Worm (Caenorhabditis elegans): Measurements from ENCODE around the gene rnf-121.

rnf-121 gene

ce11 chrIII:4131814-4132555, 38.8 kb downstream of the rnf-121 start:
- TF ChIP-seq nhr-20 (tag; optimal IDR thresholded peaks at IDR 0.05) (no peak), lsy-2 (tag; optimal IDR thresholded peaks at IDR 0.05) (no peak), lin-35 (GFP tag; optimal IDR thresholded peaks at IDR 0.05) (no peak), lin-14 (GFP tag; optimal IDR thresholded peaks at IDR 0.05) (peak; percentile 60), ces-1 (GFP tag; optimal IDR thresholded peaks at IDR 0.05) (peak; percentile 56), fkh-10 (GFP tag; optimal IDR thresholded peaks at IDR 0.05) (peak; percentile 72)

- no peak for TF ChIP-seq lsy-2 (tag; optimal IDR thresholded peaks at IDR 0.05)
- peak; percentile 4 for TF ChIP-seq lin-14 (GFP tag; optimal IDR thresholded peaks at IDR 0.05)
- TF ChIP-seq sup-37 (GFP tag; optimal IDR thresholded peaks at IDR 0.05): no peak
- TF ChIP-seq ceh-63 (GFP tag; optimal IDR thresholded peaks at IDR 0.05): no peak
- TF ChIP-seq nhr-85 (tag): peak; percentile 40
- TF ChIP-seq efl-1 (optimal IDR thresholded peaks at IDR 0.05): no peak
- peak in 1 of 2 experiments; percentile 31 for TF ChIP-seq efl-1 (GFP tag; optimal IDR thresholded peaks at IDR 0.05 in 1 of 2)
- TF ChIP-seq ceh-82 (tag; optimal IDR thresholded peaks at IDR 0.05): no peak
- TF ChIP-seq grh-1 (GFP tag; IDR thresholded peaks at IDR 0.05): no peak
- TF ChIP-seq nhr-237 (tag; optimal IDR thresholded peaks at IDR 0.05): no peak
Observed at ce11 chrIII:4123900-4124299, 46.9 kb downstream of the rnf-121 start.

- TF ChIP-seq lin-14 (GFP tag; optimal IDR thresholded peaks at IDR 0.05) (peak; percentile 12), nhr-28 (tag; optimal IDR thresholded peaks at IDR 0.05) (no peak), tbx-2 (tag; optimal IDR thresholded peaks at IDR 0.05) (no peak), aha-1 (tag; optimal IDR thresholded peaks at IDR 0.05) (no peak), alr-1 (tag; optimal IDR thresholded peaks at IDR 0.05; ENCODE audit: borderline replicate concordance) (no peak), egl-13 (tag; optimal IDR thresholded peaks at IDR 0.05) (no peak), sup-37 (GFP tag; optimal IDR thresholded peaks at IDR 0.05) (no peak), lir-3 (tag; optimal IDR thresholded peaks at IDR 0.05; ENCODE audit: poor library complexity) (no peak), ces-1 (GFP tag; optimal IDR thresholded peaks at IDR 0.05) (no peak), sox-4 (tag; optimal IDR thresholded peaks at IDR 0.05) (no peak), fkh-10 (GFP tag; optimal IDR thresholded peaks at IDR 0.05) (peak; percentile 48), fkh-4 (tag; optimal IDR thresholded peaks at IDR 0.05; ENCODE audit: borderline replicate concordance) (no peak), tlp-1 (tag; optimal IDR thresholded peaks at IDR 0.05) (no peak), ztf-4 (tag; optimal IDR thresholded peaks at IDR 0.05) (no peak)
Observed at ce11 chrIII:4123277-4123676, 47.5 kb downstream of the rnf-121 start.

- TF ChIP-seq nhr-85 (tag) (peak; percentile 7), grh-1 (GFP tag; IDR thresholded peaks at IDR 0.05) (no peak), sup-37 (GFP tag; optimal IDR thresholded peaks at IDR 0.05) (no peak), nhr-47 (tag; optimal IDR thresholded peaks at IDR 0.05) (no peak), ceh-63 (GFP tag; optimal IDR thresholded peaks at IDR 0.05) (no peak), lsy-2 (tag; optimal IDR thresholded peaks at IDR 0.05) (no peak), nhr-237 (tag; optimal IDR thresholded peaks at IDR 0.05) (no peak), jun-1 (tag; optimal IDR thresholded peaks at IDR 0.05) (no peak), aly-2 (tag; optimal IDR thresholded peaks at IDR 0.05) (no peak), lin-39 (tag; optimal IDR thresholded peaks at IDR 0.05) (no peak), egl-27 (tag; optimal IDR thresholded peaks at IDR 0.05) (no peak), efl-1 (optimal IDR thresholded peaks at IDR 0.05) (no peak), efl-1 (GFP tag; optimal IDR thresholded peaks at IDR 0.05 in 1 of 2) (peak; percentile 28 to 35), hpl-2 (GFP tag; optimal IDR thresholded peaks at IDR 0.05) (no peak), zag-1 (tag; optimal IDR thresholded peaks at IDR 0.05) (no peak), dpl-1 (GFP tag; optimal IDR thresholded peaks at IDR 0.05) (peak in 1 of 3 experiments; percentile 3), xbp-1 (tag; optimal IDR thresholded peaks at IDR 0.05) (no peak)
Observed at ce11 chrIII:4120386-4120785, 50.4 kb downstream of the rnf-121 start.

- peak; percentile 32 for TF ChIP-seq egl-13 (tag; optimal IDR thresholded peaks at IDR 0.05)
- TF ChIP-seq irx-1 (tag; optimal IDR thresholded peaks at IDR 0.05): no peak
- TF ChIP-seq lin-14 (GFP tag; optimal IDR thresholded peaks at IDR 0.05): peak; percentile 45
Observed at ce11 chrIII:4119736-4120135, 51.0 kb downstream of the rnf-121 start.
